Worm (Caenorhabditis elegans): Measurements from ENCODE around the gene hpo-26.
"Not testable (repeated sequence)": the region's sequence is repeated elsewhere in the genome, so short reads cannot be mapped to it uniquely, and the experiment has no call there.

ce11 chrV:6581762-6582161 is 48.9 kb upstream of the hpo-26 start, which contains the start of gene ZK1055.4:
- TF ChIP-seq ama-1 (optimal IDR thresholded peaks at IDR 0.05); unc-62 (GFP tag; optimal IDR thresholded peaks at IDR 0.05); hmg-11 (tag; optimal IDR thresholded peaks at IDR 0.05); nhr-237 (tag; optimal IDR thresholded peaks at IDR 0.05); nhr-67 (tag; optimal IDR thresholded peaks at IDR 0.05); lin-39 (tag; optimal IDR thresholded peaks at IDR 0.05); daf-12 (tag; optimal IDR thresholded peaks at IDR 0.05); egl-27 (tag; optimal IDR thresholded peaks at IDR 0.05); pha-4 (tag; optimal IDR thresholded peaks at IDR 0.05); nhr-28 (tag; optimal IDR thresholded peaks at IDR 0.05); nhr-77 (tag; optimal IDR thresholded peaks at IDR 0.05); fos-1 (tag; optimal IDR thresholded peaks at IDR 0.05); lin-15B (tag; optimal IDR thresholded peaks at IDR 0.05); fkh-2 (tag; optimal IDR thresholded peaks at IDR 0.05): not testable (repeated sequence)
